Fruit fly (Drosophila melanogaster) whole organism, embryonic: ENCODE results near the gene Usp8.

ENCODE experiments used
- B-H1 ChIP-seq: fragments of 200-800 bp; sonication (Bioruptor generic); IDR thresholded peaks from 3 replicates; pipeline ENCODE4 v1.3.6; 2022; ENCODE audit warnings: missing biosample characterization, missing genetic modification characterization
- Bdp1 ChIP-seq: fragments of 200-800 bp; sonication (Bioruptor generic); optimal IDR thresholded peaks from 3 replicates; lab custom pipeline; 2016; ENCODE audit warnings: missing biosample characterization, missing genetic modification characterization
- CG10462 ChIP-seq: fragments of 200-800 bp; sonication (Bioruptor generic); optimal IDR thresholded peaks from 2 replicates; lab custom pipeline; 2016; ENCODE audit warnings: missing biosample characterization, missing genetic modification characterization
- CG10959 ChIP-seq: fragments of 200-800 bp; sonication (Bioruptor generic); IDR thresholded peaks from 2 replicates; pipeline ENCODE4 v1.3.6; 2022; ENCODE audit warnings: missing biosample characterization, missing genetic modification characterization
- CG12236 ChIP-seq: fragments of 200-800 bp; sonication (Bioruptor generic); optimal IDR thresholded peaks from 2 replicates; lab custom pipeline; 2016; ENCODE audit warnings: missing biosample characterization, missing genetic modification characterization
- CG14014 ChIP-seq: fragments of 200-800 bp; sonication (Bioruptor generic); IDR thresholded peaks from 2 replicates; pipeline ENCODE4 v1.3.6; 2022; ENCODE audit warnings: missing biosample characterization, missing genetic modification characterization
- CG14441 ChIP-seq: fragments of 200-800 bp; sonication (Bioruptor generic); IDR thresholded peaks from 2 replicates; pipeline ENCODE4 v1.3.6; 2022; ENCODE audit warnings: missing biosample characterization, missing genetic modification characterization
- CG14667 ChIP-seq: fragments of 200-800 bp; sonication (Bioruptor generic); IDR thresholded peaks from 2 replicates; pipeline ENCODE4 v1.3.6; 2022; ENCODE audit warnings: missing biosample characterization, missing genetic modification characterization
- CG16863 ChIP-seq: fragments of 200-800 bp; sonication (Bioruptor generic); optimal IDR thresholded peaks from 3 replicates; lab custom pipeline; 2016; ENCODE audit warnings: missing biosample characterization, missing genetic modification characterization
- CG17361 ChIP-seq: fragments of 200-800 bp; sonication (Bioruptor generic); IDR thresholded peaks from 3 replicates; pipeline ENCODE4 v1.3.6; 2022; ENCODE audit warnings: missing biosample characterization, missing genetic modification characterization
- CG18476 ChIP-seq: fragments of 200-800 bp; sonication (Bioruptor generic); optimal IDR thresholded peaks from 2 replicates; lab custom pipeline; 2016; ENCODE audit warnings: missing biosample characterization, mild to moderate bottlenecking, missing genetic modification characterization
- CG2875 ChIP-seq: fragments of 200-800 bp; sonication (Bioruptor generic); optimal IDR thresholded peaks from 2 replicates; lab custom pipeline; 2017; ENCODE audit warnings: missing biosample characterization, mild to moderate bottlenecking, missing genetic modification characterization, missing genetic modification reagents
- CG30020 ChIP-seq: fragments of 200-800 bp; optimal IDR thresholded peaks from 2 replicates; lab custom pipeline; 2019; ENCODE audit warnings: missing biosample characterization, mild to moderate bottlenecking, missing genetic modification characterization, moderate library complexity
- CG31388 ChIP-seq: fragments of 200-800 bp; sonication (Bioruptor generic); optimal IDR thresholded peaks from 2 replicates; lab custom pipeline; 2016; ENCODE audit warnings: missing biosample characterization, missing genetic modification characterization
- CG34422 ChIP-seq: fragments of 200-800 bp; sonication (Bioruptor generic); IDR thresholded peaks from 3 replicates; pipeline ENCODE4 v1.3.6; 2022; ENCODE audit warnings: missing biosample characterization, missing genetic modification characterization
- CG3847 ChIP-seq: fragments of 200-800 bp; sonication (Bioruptor generic); IDR thresholded peaks from 2 replicates; pipeline ENCODE4 v1.3.6; 2022; ENCODE audit warnings: missing biosample characterization, missing genetic modification characterization
- CG4707 ChIP-seq: fragments of 200-800 bp; sonication (Bioruptor generic); optimal IDR thresholded peaks from 2 replicates; lab custom pipeline; 2018; ENCODE audit warnings: missing biosample characterization, mild to moderate bottlenecking, missing genetic modification characterization, moderate library complexity
- CG6689 ChIP-seq: fragments of 200-800 bp; sonication (Bioruptor generic); IDR thresholded peaks from 2 replicates; pipeline ENCODE4 v1.3.6; 2022; ENCODE audit warnings: missing biosample characterization, missing genetic modification characterization
- CG9727 ChIP-seq: fragments of 200-800 bp; sonication (Bioruptor generic); optimal IDR thresholded peaks from 3 replicates; lab custom pipeline; 2017; ENCODE audit warnings: missing biosample characterization, mild to moderate bottlenecking, missing genetic modification characterization
- D19A ChIP-seq: fragments of 200-800 bp; optimal IDR thresholded peaks from 3 replicates; lab custom pipeline; 2019; ENCODE audit warnings: missing biosample characterization, mild to moderate bottlenecking, missing genetic modification characterization, moderate library complexity
- Dll ChIP-seq: fragments of 200-800 bp; sonication (Bioruptor generic); IDR thresholded peaks from 4 replicates; pipeline ENCODE4 v1.3.6; 2022; ENCODE audit warnings: missing biosample characterization, missing genetic modification characterization; ENCODE audit not compliant: partially characterized antibody
- Dp ChIP-seq: fragments of 200-800 bp; sonication (Bioruptor generic); optimal IDR thresholded peaks from 2 replicates; lab custom pipeline; 2018; ENCODE audit warnings: missing biosample characterization, mild to moderate bottlenecking, missing genetic modification characterization, moderate library complexity
- GATAe ChIP-seq: fragments of 200-800 bp; sonication (Bioruptor generic); conservative IDR thresholded peaks from 2 replicates; pipeline ENCODE4 v1.3.6; 2022; ENCODE audit warnings: missing biosample characterization, missing genetic modification characterization
- Gug ChIP-seq: fragments of 200-800 bp; sonication (Bioruptor generic); IDR thresholded peaks from 4 replicates; pipeline ENCODE4 v1.3.6; 2022; ENCODE audit warnings: missing biosample characterization, missing genetic modification characterization
- Hr51 ChIP-seq, 2 experiments: fragments of 200-800 bp; sonication (Bioruptor generic); optimal IDR thresholded peaks; 2 replicates in 1 of 2; 3 replicates in 1 of 2; lab custom pipeline; 2016 to 2018; ENCODE audit warnings: missing biosample characterization in 2 of 2, missing genetic modification characterization in 2 of 2, mild to moderate bottlenecking in 1 of 2, moderate library complexity in 1 of 2
- Nf-YC ChIP-seq: fragments of 200-800 bp; optimal IDR thresholded peaks from 3 replicates; lab custom pipeline; 2019; ENCODE audit warnings: missing biosample characterization, mild to moderate bottlenecking, missing genetic modification characterization, moderate library complexity
- Oli ChIP-seq: fragments of 200-800 bp; sonication (Bioruptor generic); optimal IDR thresholded peaks from 2 replicates; lab custom pipeline; 2018; ENCODE audit warnings: missing biosample characterization, mild to moderate bottlenecking, missing genetic modification characterization, moderate library complexity
- PHDP ChIP-seq: fragments of 200-800 bp; sonication (Bioruptor generic); optimal IDR thresholded peaks from 3 replicates; lab custom pipeline; 2018; ENCODE audit warnings: missing biosample characterization, mild to moderate bottlenecking, missing genetic modification characterization, moderate library complexity
- Poxn ChIP-seq: fragments of 200-800 bp; sonication (Bioruptor generic); IDR thresholded peaks from 2 replicates; pipeline ENCODE4 v1.3.6; 2022; ENCODE audit warnings: missing biosample characterization, missing genetic modification characterization
- TFAM ChIP-seq: fragments of 200-800 bp; sonication (Bioruptor generic); optimal IDR thresholded peaks from 2 replicates; lab custom pipeline; 2017; ENCODE audit warnings: missing biosample characterization, missing genetic modification characterization, inconsistent platforms
- Trl ChIP-seq, 3 experiments: fragments of >200 bp in 2 of 3; fragments of 200-800 bp in 1 of 3; sonication (Bioruptor generic) in 1 of 3; optimal IDR thresholded peaks; 2 replicates in 1 of 3; 3 replicates in 2 of 3; lab custom pipeline; 2016 to 2017; ENCODE audit warnings: missing biosample characterization in 1 of 3, missing genetic modification characterization in 1 of 3
- Usf ChIP-seq: fragments of 200-800 bp; sonication (Bioruptor generic); optimal IDR thresholded peaks from 2 replicates; lab custom pipeline; 2017; ENCODE audit warnings: missing genotype, missing biosample characterization, missing genetic modification characterization
- YL-1 ChIP-seq: fragments of 200-800 bp; sonication (Bioruptor generic); optimal IDR thresholded peaks from 3 replicates; lab custom pipeline; 2017; ENCODE audit warnings: missing biosample characterization, mild to moderate bottlenecking, missing genetic modification characterization
- ara ChIP-seq: fragments of 200-800 bp; sonication (Bioruptor generic); IDR thresholded peaks from 2 replicates; pipeline ENCODE4 v1.3.6; 2022; ENCODE audit warnings: missing biosample characterization, missing genetic modification characterization
- ato ChIP-seq: fragments of 200-800 bp; sonication (Bioruptor generic); IDR thresholded peaks from 2 replicates; pipeline ENCODE4 v1.3.6; 2022; ENCODE audit warnings: missing biosample characterization, missing genetic modification characterization; ENCODE audit not compliant: partially characterized antibody
- fd102C ChIP-seq: fragments of 200-800 bp; sonication (Bioruptor generic); optimal IDR thresholded peaks from 2 replicates; lab custom pipeline; 2018; ENCODE audit warnings: missing biosample characterization, mild to moderate bottlenecking, missing genetic modification characterization, moderate library complexity
- fd96Cb ChIP-seq: fragments of 200-800 bp; sonication (Bioruptor generic); optimal IDR thresholded peaks from 2 replicates; lab custom pipeline; 2018; ENCODE audit warnings: missing biosample characterization, mild to moderate bottlenecking, missing genetic modification characterization, moderate library complexity
- hkb ChIP-seq, 2 experiments: fragments of 200-800 bp in 1 of 2; fragments of >200 bp in 1 of 2; sonication (Bioruptor generic) in 1 of 2; IDR thresholded peaks in 1 of 2; optimal IDR thresholded peaks in 1 of 2; 2 replicates each; pipeline versions ENCODE4 v1.3.6 to Lab custom; 2017 to 2022; ENCODE audit warnings: missing biosample characterization in 1 of 2, missing genetic modification characterization in 1 of 2
- mam ChIP-seq: fragments of 200-800 bp; sonication (Bioruptor generic); optimal IDR thresholded peaks from 3 replicates; lab custom pipeline; 2016; ENCODE audit warnings: missing biosample characterization, missing genetic modification characterization
- mirr ChIP-seq: fragments of 200-800 bp; sonication (Bioruptor generic); optimal IDR thresholded peaks from 3 replicates; lab custom pipeline; 2018; ENCODE audit warnings: missing biosample characterization, mild to moderate bottlenecking, missing genetic modification characterization
- org-1 ChIP-seq: fragments of 200-800 bp; sonication (Bioruptor generic); optimal IDR thresholded peaks from 2 replicates; lab custom pipeline; 2017; ENCODE audit warnings: missing biosample characterization, missing genetic modification characterization
- p53 ChIP-seq: fragments of 200-800 bp; sonication (Bioruptor generic); optimal IDR thresholded peaks from 2 replicates; lab custom pipeline; 2016; ENCODE audit warnings: missing biosample characterization, missing genetic modification characterization
- peb ChIP-seq: fragments of 200-800 bp; sonication (Bioruptor generic); IDR thresholded peaks from 2 replicates; pipeline ENCODE4 v1.3.6; 2022; ENCODE audit warnings: missing biosample characterization, missing genetic modification characterization
- sisA ChIP-seq: fragments of 200-800 bp; sonication (Bioruptor generic); IDR thresholded peaks from 2 replicates; pipeline ENCODE4 v1.3.6; 2022; ENCODE audit warnings: missing biosample characterization, missing genetic modification characterization
- slou ChIP-seq: fragments of 200-800 bp; sonication (Bioruptor generic); optimal IDR thresholded peaks from 3 replicates; lab custom pipeline; 2016; ENCODE audit warnings: missing biosample characterization, missing genetic modification characterization
- trem ChIP-seq: fragments of 200-800 bp; optimal IDR thresholded peaks from 3 replicates; lab custom pipeline; 2019; ENCODE audit warnings: missing biosample characterization, mild to moderate bottlenecking, missing genetic modification characterization, moderate library complexity
- unpg ChIP-seq: fragments of 200-800 bp; sonication (Bioruptor generic); optimal IDR thresholded peaks from 3 replicates; lab custom pipeline; 2018; ENCODE audit warnings: missing biosample characterization, mild to moderate bottlenecking, missing genetic modification characterization, moderate library complexity
- vnd ChIP-seq: fragments of 200-800 bp; sonication (Bioruptor generic); IDR thresholded peaks from 3 replicates; pipeline ENCODE4 v1.3.6; 2022; ENCODE audit warnings: missing biosample characterization, missing genetic modification characterization; ENCODE audit not compliant: partially characterized antibody
- vvl ChIP-seq: fragments of 200-800 bp; sonication (Bioruptor generic); IDR thresholded peaks from 2 replicates; pipeline ENCODE4 v1.3.6; 2022; ENCODE audit warnings: missing biosample characterization, missing genetic modification characterization
- zen2 ChIP-seq: fragments of 200-800 bp; sonication (Bioruptor generic); IDR thresholded peaks from 3 replicates; pipeline ENCODE4 v1.3.6; 2022; ENCODE audit warnings: missing biosample characterization, missing genetic modification characterization; ENCODE audit not compliant: partially characterized antibody

Gene Usp8

dm6 chr3R:21176663-21177145, 42.6 kb downstream of the Usp8 start (continued):
- TF ChIP-seq Dp: no peak
- TF ChIP-seq CG30020 (tag; lab: Kevin White, UChicago): no peak
- no peak for TF ChIP-seq TFAM (GFP tag; lab: Kevin White, UChicago)
- no peak for TF ChIP-seq mam (GFP tag; lab: Kevin White, UChicago)
- peak; percentile 21 for TF ChIP-seq D19A (tag; lab: Kevin White, UChicago)
- TF ChIP-seq Oli (tag; lab: Kevin White, UChicago): no peak
- no peak for TF ChIP-seq fd96Cb
- TF ChIP-seq org-1 (GFP tag; lab: Kevin White, UChicago): no peak
- TF ChIP-seq Gug (GFP tag; lab: Robert Waterston, UW): no peak
- no peak for TF ChIP-seq vnd
- TF ChIP-seq CG10959 (GFP tag; lab: Robert Waterston, UW): no peak
- 0 out of 2 replicates have a peak, but pooled peaks have one; percentile 18 for TF ChIP-seq ara
- no peak for TF ChIP-seq slou (GFP tag; lab: Kevin White, UChicago)
- TF ChIP-seq p53: no peak
- TF ChIP-seq CG18476: no peak
- TF ChIP-seq CG4707: no peak
- no peak for TF ChIP-seq trem (tag; lab: Kevin White, UChicago)
- TF ChIP-seq CG34422 (GFP tag; lab: Robert Waterston, UW): no peak
- no peak for TF ChIP-seq CG3847 (GFP tag; lab: Robert Waterston, UW)
- TF ChIP-seq mirr: no peak
- peak; percentile 62 for TF ChIP-seq CG14441 (GFP tag; lab: Robert Waterston, UW)
- no peak for TF ChIP-seq CG10462 (GFP tag; lab: Kevin White, UChicago)
- TF ChIP-seq CG31388 (GFP tag; lab: Kevin White, UChicago): no peak
- TF ChIP-seq peb (GFP tag; lab: Robert Waterston, UW): no peak
- TF ChIP-seq fd102C (GFP tag; lab: Kevin White, UChicago): no peak
- peak; percentile 22; the same call in 1 of the 2 replicates for TF ChIP-seq CG14014 (GFP tag; lab: Robert Waterston, UW)
- TF ChIP-seq sisA (GFP tag; lab: Robert Waterston, UW): peak; percentile 35; the same call in 1 of the 2 replicates
- no peak for TF ChIP-seq Trl (optimal IDR thresholded peaks at IDR 0.05; lab: Kevin White, UChicago)
- no peak for TF ChIP-seq Trl (GFP tag; optimal IDR thresholded peaks at IDR 0.05; lab: Kevin White, UChicago)
- TF ChIP-seq Usf (GFP tag; lab: Kevin White, UChicago): no peak
- TF ChIP-seq unpg: no peak
- TF ChIP-seq CG16863 (GFP tag; lab: Kevin White, UChicago): no peak
- TF ChIP-seq Poxn: no peak
- TF ChIP-seq CG6689 (GFP tag; lab: Robert Waterston, UW): 0 out of 2 replicates have a peak, but pooled peaks have one; percentile 8
- TF ChIP-seq ato (GFP tag; lab: Robert Waterston, UW): no peak
- TF ChIP-seq vvl (GFP tag; lab: Robert Waterston, UW): peak; percentile 26; the same call in 1 of the 2 replicates
- TF ChIP-seq CG17361: 0 out of 3 replicates have a peak, but pooled peaks have one; percentile 18
- no peak for TF ChIP-seq zen2 (GFP tag; lab: Robert Waterston, UW)
- no peak for TF ChIP-seq Dll (GFP tag; lab: Robert Waterston, UW)
- no peak for TF ChIP-seq Bdp1 (GFP tag; lab: Kevin White, UChicago)
- TF ChIP-seq Hr51 (GFP tag; optimal IDR thresholded peaks at IDR 0.05; lab: Kevin White, UChicago): peak in 1 of 2 experiments; percentile 3
- peak; percentile 26 for TF ChIP-seq CG2875 (GFP tag; lab: Kevin White, UChicago)
- TF ChIP-seq CG12236 (GFP tag; lab: Kevin White, UChicago): no peak
- peak; percentile 9 for TF ChIP-seq PHDP (tag; lab: Kevin White, UChicago)
- TF ChIP-seq B-H1 (GFP tag; lab: Robert Waterston, UW): no peak
- TF ChIP-seq GATAe (GFP tag; lab: Robert Waterston, UW): no peak
- TF ChIP-seq CG14667: no peak
- no peak for TF ChIP-seq YL-1
- no peak for TF ChIP-seq Nf-YC (tag; lab: Kevin White, UChicago)
- peak; percentile 41 for TF ChIP-seq CG9727 (GFP tag; lab: Kevin White, UChicago)
- no peak for TF ChIP-seq hkb (optimal IDR thresholded peaks at IDR 0.05; lab: Kevin White, UChicago)
- TF ChIP-seq hkb (GFP tag; IDR thresholded peaks at IDR 0.05; lab: Robert Waterston, UW): peak; percentile 55; the same call in 1 of the 2 replicates
